Fruit fly (Drosophila melanogaster): Measurements from ENCODE around the gene Septin4.

Septin4 gene

DNA sequence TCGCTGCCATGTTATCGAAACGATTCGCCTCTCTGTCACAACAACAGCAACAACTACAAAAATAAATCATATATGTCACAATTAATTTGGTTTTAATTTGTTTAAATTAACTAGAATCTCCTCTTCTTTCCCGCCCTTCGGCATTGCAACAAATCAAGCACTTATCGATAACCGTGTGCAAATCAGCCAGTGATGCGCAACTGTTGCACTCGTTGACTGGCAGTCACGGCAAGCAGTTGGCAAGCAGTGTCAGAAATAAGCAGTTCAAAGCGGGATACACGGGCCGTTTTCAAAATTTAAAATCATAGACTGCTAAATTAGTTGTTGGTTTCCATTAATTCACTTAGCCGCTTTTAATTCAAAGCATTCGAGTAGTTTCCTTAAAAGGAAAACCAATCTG is 11.2 kb downstream of the Septin4 start, which contains the start of gene Axs:
Gene Axs, minus strand, starts transcription at position 131 of the 400 bp plus-strand sequence.
- 0 out of 3 replicates have a peak, but pooled peaks have one; percentile 13 for TF ChIP-seq CG4496 (GFP tag; IDR thresholded peaks at IDR 0.05)
- no peak for TF ChIP-seq D1 (tag; optimal IDR thresholded peaks at IDR 0.05)

DNA sequence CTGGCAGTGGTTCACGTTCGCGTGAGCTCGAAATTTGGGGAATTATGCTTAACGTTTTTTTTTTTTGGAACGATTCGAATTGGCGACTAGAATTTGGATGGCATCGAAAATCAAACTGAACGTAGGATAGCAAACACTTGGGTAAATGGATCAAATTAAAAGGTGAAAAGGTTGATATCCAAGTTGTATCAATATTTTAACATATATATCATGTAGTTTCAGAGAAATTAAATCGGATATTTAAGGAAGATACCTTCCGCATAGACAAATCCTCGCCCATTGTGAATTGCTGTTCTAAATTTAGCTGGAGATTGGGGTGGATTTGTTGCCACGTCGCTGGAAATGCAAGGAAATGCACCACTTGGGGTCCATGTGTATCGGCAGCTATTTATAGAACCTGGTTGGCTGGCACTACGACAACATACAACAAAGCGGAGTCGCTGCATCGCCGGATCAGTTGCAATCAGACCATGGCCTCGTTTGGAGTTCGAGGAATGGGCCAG is 16.1 kb downstream of the Septin4 start, which contains the start of the genes CG13010 and sing:
Gene CG13010, minus strand, starts transcription at position 101 of the 503 bp plus-strand sequence.
Gene sing, plus strand, starts transcription at position 453 of the 503 bp plus-strand sequence.
- no peak for TF ChIP-seq CG13204 (GFP tag; optimal IDR thresholded peaks at IDR 0.05)

DNA sequence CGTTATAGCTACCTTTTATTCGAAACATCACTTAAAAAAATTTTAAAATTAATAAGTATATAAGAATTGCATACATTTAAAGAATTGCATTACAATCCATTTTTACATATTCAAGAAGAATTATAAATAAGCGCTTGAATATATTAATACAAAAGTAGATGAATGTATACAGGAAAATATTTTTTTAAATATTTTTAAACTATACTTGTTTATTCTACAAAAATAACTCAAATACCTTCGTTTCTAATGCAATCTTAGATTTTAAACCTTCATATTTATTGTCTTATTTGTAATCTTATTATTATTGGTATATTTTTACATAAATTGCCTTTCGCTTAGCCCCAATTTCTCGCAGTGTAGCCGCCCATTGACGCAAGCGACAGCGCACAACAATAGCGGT is 17.8 kb downstream of the Septin4 start:
- TF ChIP-seq CG9948 (tag; optimal IDR thresholded peaks at IDR 0.05): peak; percentile 25
- TF ChIP-seq CG34367 (tag; optimal IDR thresholded peaks at IDR 0.05): no peak
- TF ChIP-seq CG15710 (tag; optimal IDR thresholded peaks at IDR 0.05): peak; percentile 20
- TF ChIP-seq CG12605 (GFP tag; IDR thresholded peaks at IDR 0.05): no peak
- 0 out of 3 replicates have a peak, but pooled peaks have one; percentile 14 for TF ChIP-seq CG4496 (GFP tag; IDR thresholded peaks at IDR 0.05)
- no peak for TF ChIP-seq Pif1B (GFP tag; optimal IDR thresholded peaks at IDR 0.05)
- peak; percentile 13 for TF ChIP-seq Snoo (tag; optimal IDR thresholded peaks at IDR 0.05)
- TF ChIP-seq CG8159 (tag; optimal IDR thresholded peaks at IDR 0.05): peak; percentile 18

DNA sequence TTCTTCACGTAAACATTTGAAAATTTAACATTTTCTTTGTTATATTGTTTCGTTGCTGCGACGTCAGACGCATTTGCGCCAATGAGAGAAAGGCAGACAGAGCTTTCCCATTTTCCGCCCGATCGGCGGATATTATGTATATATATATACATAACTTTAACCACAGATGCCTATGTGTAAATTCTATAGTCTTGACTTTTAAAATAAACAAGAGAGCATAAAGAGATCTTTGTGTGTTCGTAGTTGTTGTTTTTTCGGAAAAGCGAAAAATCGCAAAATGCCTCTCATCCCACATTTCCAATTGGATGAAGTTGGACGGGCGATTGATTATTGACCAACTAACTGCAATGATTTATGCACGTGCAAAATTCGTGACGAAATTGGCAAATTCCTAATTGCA is 18.3 kb downstream of the Septin4 start, which contains the start of gene CG13012:
Gene CG13012, minus strand, starts transcription at position 101 of the 400 bp plus-strand sequence.
- no peak for TF ChIP-seq gl (tag; optimal IDR thresholded peaks at IDR 0.05)
- no peak for TF ChIP-seq CG14655 (GFP tag; optimal IDR thresholded peaks at IDR 0.05)
- no peak for TF ChIP-seq CG12605 (GFP tag; IDR thresholded peaks at IDR 0.05)
- TF ChIP-seq fd96Ca (GFP tag; IDR thresholded peaks at IDR 0.05): no peak
- no peak for TF ChIP-seq CG13204 (GFP tag; optimal IDR thresholded peaks at IDR 0.05)
- TF ChIP-seq CG4496 (GFP tag; IDR thresholded peaks at IDR 0.05): no peak
- no peak for TF ChIP-seq Snoo (tag; optimal IDR thresholded peaks at IDR 0.05)
- no peak for TF ChIP-seq CG34367 (tag; optimal IDR thresholded peaks at IDR 0.05)
- no peak for TF ChIP-seq CG10348 (GFP tag; IDR thresholded peaks at IDR 0.05)
- TF ChIP-seq Pif1A (GFP tag; optimal IDR thresholded peaks at IDR 0.05): no peak

DNA sequence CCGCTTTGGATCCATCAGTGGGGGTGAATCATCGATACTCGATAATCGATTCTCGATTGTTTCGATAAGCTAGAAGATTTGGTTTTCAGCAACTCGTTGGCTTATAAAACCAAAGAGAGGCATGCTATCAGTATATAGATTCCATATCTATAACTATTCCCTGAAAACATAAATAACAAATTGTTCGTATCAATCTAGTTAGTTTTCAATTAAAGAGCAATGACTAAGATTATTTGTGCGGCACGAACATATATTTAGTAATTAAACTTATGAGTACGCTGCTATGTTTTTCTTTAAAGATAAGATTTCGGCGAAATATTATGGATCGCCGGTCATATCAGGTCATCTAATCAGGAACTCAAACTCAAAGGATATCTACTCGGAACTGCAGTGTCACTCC is 20.4 kb downstream of the Septin4 start:
- TF ChIP-seq CG34367 (tag; optimal IDR thresholded peaks at IDR 0.05) (no peak), gl (tag; optimal IDR thresholded peaks at IDR 0.05) (no peak), CG32121 (GFP tag; IDR thresholded peaks at IDR 0.05) (no peak), CG9948 (tag; optimal IDR thresholded peaks at IDR 0.05) (no peak), fd96Ca (GFP tag; IDR thresholded peaks at IDR 0.05) (no peak), CG8301 (tag; optimal IDR thresholded peaks at IDR 0.05) (no peak)

DNA sequence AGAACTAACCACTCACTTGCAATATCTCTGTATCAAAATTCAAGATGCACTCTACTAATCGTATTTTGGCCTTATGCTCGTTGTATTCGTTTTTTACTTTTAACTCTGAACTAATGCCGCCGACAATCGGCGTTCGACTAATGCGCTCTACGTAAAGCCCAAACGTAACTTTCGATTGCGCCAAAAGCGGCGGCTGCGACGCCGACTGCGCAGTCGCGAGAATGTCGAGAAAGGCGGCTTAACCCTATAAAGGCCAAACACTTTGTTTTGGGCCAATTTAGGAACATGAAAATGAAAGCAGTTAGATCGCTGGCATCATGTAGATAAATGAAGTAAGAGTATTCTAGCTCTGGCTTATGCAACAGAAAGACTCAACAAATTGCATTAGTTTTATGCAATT is 22.1 kb downstream of the Septin4 start:
- no peak for TF ChIP-seq Snoo (tag; optimal IDR thresholded peaks at IDR 0.05)

DNA sequence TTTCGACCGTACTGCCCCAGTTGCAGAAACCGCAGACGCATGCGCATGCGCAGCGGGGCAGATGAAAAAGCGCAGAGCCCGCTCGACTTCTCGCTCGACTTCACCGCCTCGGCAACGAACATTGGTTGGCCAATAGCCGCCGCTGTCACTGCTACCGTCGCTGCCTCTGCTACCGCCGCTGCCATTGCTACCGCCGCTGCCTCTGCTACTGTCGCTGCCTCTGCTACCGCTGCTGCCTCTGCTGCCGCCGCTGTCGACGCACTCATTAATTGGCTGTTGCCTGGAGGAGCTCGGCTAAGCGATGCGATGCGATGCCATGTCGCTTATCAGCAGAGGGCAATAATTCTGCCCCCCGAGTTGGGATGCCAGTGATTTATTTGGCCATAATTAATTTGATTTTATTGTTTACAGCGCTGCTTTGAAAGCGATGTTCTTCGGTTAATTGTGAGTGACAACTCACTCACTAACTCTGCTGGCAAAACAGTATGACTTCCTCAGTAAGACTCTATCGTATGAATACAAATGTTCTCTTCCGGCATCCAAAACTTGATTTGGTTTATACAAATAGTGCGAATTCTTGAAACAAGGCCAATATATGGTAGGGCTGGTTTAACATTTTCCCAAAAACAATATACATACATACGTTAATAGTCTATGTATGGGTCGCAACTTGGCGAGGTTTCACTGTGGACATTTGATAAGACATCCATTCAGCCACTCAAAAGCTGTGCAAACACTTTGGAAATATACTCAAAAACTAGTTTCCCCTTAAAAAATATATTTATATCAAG is 24.1 kb downstream of the Septin4 start:
- TF ChIP-seq CG4496 (GFP tag; IDR thresholded peaks at IDR 0.05): peak; percentile 49; the same call in 1 of the 3 replicates
- no peak for TF ChIP-seq CG8159 (tag; optimal IDR thresholded peaks at IDR 0.05)
- no peak for TF ChIP-seq D1 (tag; optimal IDR thresholded peaks at IDR 0.05)
- peak; percentile 7 for TF ChIP-seq CG14655 (GFP tag; optimal IDR thresholded peaks at IDR 0.05)
- peak; percentile 75 for TF ChIP-seq CG13204 (GFP tag; optimal IDR thresholded peaks at IDR 0.05)

DNA sequence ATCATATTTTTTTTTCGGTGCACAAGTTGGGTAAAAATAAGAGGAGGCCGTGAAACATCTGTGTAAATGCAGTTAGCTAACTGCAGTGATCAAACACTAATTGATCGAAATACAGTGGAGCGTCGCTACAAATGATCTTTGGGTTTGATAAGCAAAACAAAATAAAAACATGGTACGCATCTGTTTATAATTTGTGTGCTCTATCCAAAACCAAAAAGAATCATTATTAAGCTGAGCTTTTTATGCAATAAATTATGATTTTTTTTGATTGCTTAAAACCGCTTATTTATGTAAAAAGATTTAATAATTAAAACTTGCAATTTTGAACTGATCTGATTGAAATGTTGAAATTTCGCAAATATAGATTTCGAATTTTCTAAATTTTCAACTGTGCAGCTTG is 24.7 kb downstream of the Septin4 start:
- no peak for TF ChIP-seq CG17806 (tag; optimal IDR thresholded peaks at IDR 0.05)
- TF ChIP-seq Pif1A (GFP tag; optimal IDR thresholded peaks at IDR 0.05): peak; percentile 5
- TF ChIP-seq CG8159 (tag; optimal IDR thresholded peaks at IDR 0.05): no peak
- no peak for TF ChIP-seq EcR (GFP tag; optimal IDR thresholded peaks at IDR 0.05)

DNA sequence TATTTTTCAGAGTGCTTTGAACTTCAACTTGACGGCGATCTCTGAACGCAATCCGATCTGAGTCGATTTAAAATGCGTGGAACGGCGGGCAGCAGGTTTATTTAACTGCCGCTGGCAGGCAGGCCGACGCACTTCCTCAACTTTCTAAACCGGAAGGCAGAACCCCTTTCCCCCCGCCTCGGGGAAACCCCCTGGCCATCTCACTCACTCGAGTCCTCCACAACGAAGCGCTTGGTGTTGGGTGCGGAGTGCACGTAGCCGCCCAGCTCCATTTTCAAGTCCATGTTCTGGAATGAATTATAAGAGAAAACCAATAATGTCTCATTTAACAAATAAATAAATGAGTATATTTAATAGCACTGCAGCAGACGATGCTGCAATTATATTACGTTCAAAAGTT is 25.1 kb downstream of the Septin4 start:
- TF ChIP-seq gl (tag; optimal IDR thresholded peaks at IDR 0.05) (no peak), CG4496 (GFP tag; IDR thresholded peaks at IDR 0.05) (0 out of 3 replicates have a peak, but pooled peaks have one; percentile 49)

Measured in whole organism, pupa.